Worm (Caenorhabditis elegans): ENCODE measurements around the gene lron-5.

DNA sequence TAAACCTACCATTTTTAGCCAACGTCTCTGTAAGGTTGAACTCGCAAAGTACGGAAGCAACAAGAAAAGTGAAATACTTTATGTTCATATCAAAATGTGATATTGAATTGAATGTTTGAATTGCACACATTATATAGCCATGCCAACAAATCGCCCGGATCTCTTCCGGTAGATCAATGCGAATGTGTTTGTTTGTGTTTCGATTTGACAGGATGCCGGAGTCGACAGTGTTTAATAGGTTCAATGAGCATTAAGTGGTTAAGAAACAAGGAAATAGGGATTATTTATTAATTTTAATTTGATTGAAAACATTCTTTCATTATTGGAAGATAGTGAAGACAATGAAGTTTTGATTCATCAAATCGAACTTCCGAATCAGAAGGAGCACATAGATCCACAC is 23.4 kb downstream of the lron-5 start, which contains the start of gene pqn-29:
- TF ChIP-seq ztf-29 (GFP tag; IDR thresholded peaks at IDR 0.05) (no peak), flt-1 (GFP tag; IDR thresholded peaks at IDR 0.05) (no peak), cog-1 (tag; optimal IDR thresholded peaks at IDR 0.05) (no peak), med-1 (GFP tag; optimal IDR thresholded peaks at IDR 0.05; ENCODE audit: insufficient read depth) (no peak), ztf-23 (GFP tag; IDR thresholded peaks at IDR 0.05) (no peak)
